Worm (Caenorhabditis elegans): ENCODE data around the gene ifet-1.

- TF ChIP-seq dmd-6 (GFP tag; IDR thresholded peaks at IDR 0.05) (no peak), tag-97 (GFP tag; IDR thresholded peaks at IDR 0.05) (no peak), F44E2.7 (GFP tag; IDR thresholded peaks at IDR 0.05) (no peak), sdz-12 (GFP tag; optimal IDR thresholded peaks at IDR 0.05) (no peak), fos-1 (tag; optimal IDR thresholded peaks at IDR 0.05) (no peak), nhr-77 (tag; optimal IDR thresholded peaks at IDR 0.05) (no peak), F37D6.2 (tag; optimal IDR thresholded peaks at IDR 0.05) (no peak), snpc-1.2 (GFP tag; IDR thresholded peaks at IDR 0.05) (no peak), snpc-4 (tag; optimal IDR thresholded peaks at IDR 0.05) (no peak), nhr-237 (tag; optimal IDR thresholded peaks at IDR 0.05) (no peak), ZK546.5 (tag; optimal IDR thresholded peaks at IDR 0.05) (no peak)
Measured at ce11 chrIII:4519410-4519809, 44.5 kb upstream of the ifet-1 start.

Data from whole organism, L4 larva.